Worm (Caenorhabditis elegans) whole organism, late embryonic: ENCODE measurements around the gene F32E10.9.

Experiments
- ama-1 ChIP-seq: fragments of 150-350 bp; optimal IDR thresholded peaks from 2 replicates; lab custom pipeline; 2014
- ceh-22 ChIP-seq: sonication (generic microtip); optimal IDR thresholded peaks from 2 replicates; lab custom pipeline; 2017; ENCODE audit warnings: missing biosample characterization, missing genetic modification characterization
- ceh-30 ChIP-seq: fragments of 150-350 bp; optimal IDR thresholded peaks from 2 replicates; lab custom pipeline; 2014; ENCODE audit warnings: missing biosample characterization, missing genetic modification characterization
- ceh-9 ChIP-seq: sonication (generic microtip); optimal IDR thresholded peaks from 2 replicates; lab custom pipeline; 2016; ENCODE audit warnings: mild to moderate bottlenecking, missing genetic modification characterization, inconsistent platforms, missing compliant biosample characterization
- elt-2 ChIP-seq: sonication (generic microtip); optimal IDR thresholded peaks from 2 replicates; lab custom pipeline; 2016; ENCODE audit warnings: missing genetic modification reagents, missing genetic modification characterization, missing compliant biosample characterization
- hlh-8 ChIP-seq: sonication (generic microtip); optimal IDR thresholded peaks from 2 replicates; lab custom pipeline; 2016; ENCODE audit warnings: missing genotype, missing genetic modification characterization, missing compliant biosample characterization
- lim-6 ChIP-seq: sonication (generic microtip); optimal IDR thresholded peaks from 2 replicates; lab custom pipeline; 2016; ENCODE audit warnings: missing genetic modification characterization, missing compliant biosample characterization
- lin-11 ChIP-seq: fragments of 200-800 bp; sonication (Bioruptor generic); optimal IDR thresholded peaks from 2 replicates; lab custom pipeline; 2018; ENCODE audit warnings: mild to moderate bottlenecking, missing genetic modification characterization, missing compliant biosample characterization
- mec-3 ChIP-seq: sonication (generic microtip); optimal IDR thresholded peaks from 2 replicates; lab custom pipeline; 2016; ENCODE audit warnings: borderline replicate concordance, missing genetic modification characterization, missing compliant biosample characterization
- pha-4 ChIP-seq: fragments of 150-350 bp; optimal IDR thresholded peaks from 2 replicates; lab custom pipeline; 2018; ENCODE audit warnings: missing biosample characterization, missing genetic modification reagents, missing genetic modification characterization
- rnt-1 ChIP-seq: sonication (generic microtip); optimal IDR thresholded peaks from 2 replicates; lab custom pipeline; 2016; ENCODE audit warnings: missing genetic modification characterization, missing compliant biosample characterization
- tbx-2 ChIP-seq: sonication (generic microtip); optimal IDR thresholded peaks from 2 replicates; lab custom pipeline; 2016; ENCODE audit warnings: missing genetic modification characterization, missing compliant biosample characterization
- ttx-3 ChIP-seq: sonication (generic microtip); optimal IDR thresholded peaks from 2 replicates; lab custom pipeline; 2016; ENCODE audit warnings: missing genetic modification reagents, missing genetic modification characterization, missing compliant biosample characterization

DNA sequence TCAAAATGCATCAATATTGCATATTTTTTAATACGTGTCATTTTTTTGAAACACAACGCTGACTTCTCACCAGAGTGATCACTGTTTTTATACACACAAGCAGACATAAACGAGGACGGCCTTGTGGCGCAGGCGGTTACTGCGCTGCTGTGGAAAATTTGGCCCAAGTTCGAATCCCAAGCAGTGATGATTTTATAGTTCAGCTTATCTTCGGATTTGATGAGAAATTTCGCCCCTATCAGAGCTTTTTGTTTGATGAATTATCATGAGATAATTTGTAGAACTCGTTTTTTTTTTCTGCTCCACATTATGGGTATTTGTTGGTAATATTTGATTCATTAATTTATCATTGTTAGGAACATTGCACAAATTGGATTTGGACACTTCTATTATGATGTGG, 10.2 kb upstream of the F32E10.9 start:
- TF ChIP-seq hlh-8 (tag; lab: Kevin White, UChicago) (peak; percentile 85), ttx-3 (tag; lab: Kevin White, UChicago) (peak; percentile 92), tbx-2 (tag; lab: Kevin White, UChicago) (peak; percentile 94), ceh-22 (tag; lab: Kevin White, UChicago) (peak; percentile 40), pha-4 (no peak), ceh-9 (tag; lab: Kevin White, UChicago) (peak; percentile 88), elt-2 (peak; percentile 98), lin-11 (tag; lab: Kevin White, UChicago) (peak; percentile 89), rnt-1 (peak; percentile 94), mec-3 (tag; lab: Kevin White, UChicago) (peak; percentile 77), ceh-30 (tag; lab: Kevin White, UChicago) (peak; percentile 68), ama-1 (no peak), lim-6 (tag; lab: Kevin White, UChicago) (peak; percentile 90)
